Fruit fly (Drosophila melanogaster) whole organism, embryonic: ENCODE data around the gene hfp.

Experiments used
- B-H1 ChIP-seq: fragments of 200-800 bp; sonication (Bioruptor generic); IDR thresholded peaks from 3 replicates; pipeline ENCODE4 v1.3.6; 2022; ENCODE audit warnings: missing biosample characterization, missing genetic modification characterization
- CG10462 ChIP-seq: fragments of 200-800 bp; sonication (Bioruptor generic); optimal IDR thresholded peaks from 2 replicates; lab custom pipeline; 2016; ENCODE audit warnings: missing biosample characterization, missing genetic modification characterization
- CG10565 ChIP-seq: fragments of 200-800 bp; sonication (Bioruptor generic); optimal IDR thresholded peaks from 3 replicates; lab custom pipeline; 2016; ENCODE audit warnings: missing biosample characterization, mild to moderate bottlenecking, missing genetic modification characterization
- CG11723 ChIP-seq: fragments of 200-800 bp; sonication (Bioruptor generic); optimal IDR thresholded peaks from 2 replicates; lab custom pipeline; 2017; ENCODE audit warnings: missing biosample characterization, mild to moderate bottlenecking, missing genetic modification characterization
- CG13775 ChIP-seq: fragments of 200-800 bp; sonication (Bioruptor generic); optimal IDR thresholded peaks from 3 replicates; lab custom pipeline; 2017; ENCODE audit warnings: missing biosample characterization, mild to moderate bottlenecking, missing genetic modification characterization
- CG15479 ChIP-seq: fragments of 200-800 bp; sonication (Bioruptor generic); optimal IDR thresholded peaks from 3 replicates; lab custom pipeline; 2019; ENCODE audit warnings: missing biosample characterization, mild to moderate bottlenecking, missing genetic modification characterization, moderate library complexity
- CG15601 ChIP-seq: fragments of 200-800 bp; sonication (Bioruptor generic); optimal IDR thresholded peaks from 3 replicates; lab custom pipeline; 2019; ENCODE audit warnings: missing biosample characterization, mild to moderate bottlenecking, missing genetic modification characterization, moderate library complexity
- CG16815 ChIP-seq: fragments of 200-800 bp; sonication (Bioruptor generic); optimal IDR thresholded peaks from 3 replicates; lab custom pipeline; 2017; ENCODE audit warnings: missing biosample characterization, mild to moderate bottlenecking, missing genetic modification characterization
- CG1832 ChIP-seq: fragments of 200-800 bp; sonication (Bioruptor generic); optimal IDR thresholded peaks from 2 replicates; lab custom pipeline; 2017; ENCODE audit warnings: missing biosample characterization, mild to moderate bottlenecking, missing genetic modification characterization, inconsistent platforms
- CG2129 ChIP-seq: fragments of 200-800 bp; sonication (Bioruptor generic); IDR thresholded peaks from 2 replicates; pipeline ENCODE4 v1.3.6; 2022; ENCODE audit warnings: missing biosample characterization, missing genetic modification characterization; ENCODE audit not compliant: partially characterized antibody
- CG2678 ChIP-seq: fragments of 200-800 bp; sonication (Bioruptor generic); optimal IDR thresholded peaks from 3 replicates; lab custom pipeline; 2019; ENCODE audit warnings: missing biosample characterization, mild to moderate bottlenecking, missing genetic modification characterization, moderate library complexity
- CG31224 ChIP-seq: fragments of 200-800 bp; sonication (Bioruptor generic); IDR thresholded peaks from 2 replicates; pipeline ENCODE4 v1.3.6; 2022; ENCODE audit warnings: missing biosample characterization, missing genetic modification characterization
- CG42726 ChIP-seq: fragments of 200-800 bp; sonication (Bioruptor generic); IDR thresholded peaks from 2 replicates; pipeline ENCODE4 v1.3.6; 2022; ENCODE audit warnings: missing biosample characterization, missing genetic modification characterization; ENCODE audit not compliant: partially characterized antibody
- CG4282 ChIP-seq: fragments of 200-800 bp; sonication (Bioruptor generic); optimal IDR thresholded peaks from 2 replicates; lab custom pipeline; 2016; ENCODE audit warnings: missing biosample characterization, missing genetic modification characterization
- CG4360 ChIP-seq: fragments of 200-800 bp; sonication (Bioruptor generic); IDR thresholded peaks from 2 replicates; pipeline ENCODE4 v1.3.6; 2022; ENCODE audit warnings: missing biosample characterization, missing genetic modification characterization
- CG43689 ChIP-seq: fragments of 200-800 bp; sonication (Bioruptor generic); IDR thresholded peaks from 2 replicates; pipeline ENCODE4 v1.3.6; 2022; ENCODE audit warnings: missing biosample characterization, missing genetic modification characterization
- CG4854 ChIP-seq: fragments of 200-800 bp; sonication (Bioruptor generic); optimal IDR thresholded peaks from 2 replicates; lab custom pipeline; 2016; ENCODE audit warnings: missing biosample characterization, missing genetic modification characterization, inconsistent platforms
- CG7372 ChIP-seq: fragments of 200-800 bp; sonication (Bioruptor generic); IDR thresholded peaks from 2 replicates; pipeline ENCODE4 v1.3.6; 2022; ENCODE audit warnings: missing biosample characterization, missing genetic modification characterization
- CG7745 ChIP-seq: fragments of 200-800 bp; sonication (Bioruptor generic); optimal IDR thresholded peaks from 2 replicates; lab custom pipeline; 2018; ENCODE audit warnings: missing biosample characterization, mild to moderate bottlenecking, missing genetic modification characterization, moderate library complexity
- CG7839 ChIP-seq: fragments of 200-800 bp; sonication (Bioruptor generic); optimal IDR thresholded peaks from 3 replicates; lab custom pipeline; 2018; ENCODE audit warnings: missing biosample characterization, mild to moderate bottlenecking, missing genetic modification characterization, moderate library complexity
- CG7963 ChIP-seq: fragments of 200-800 bp; sonication (Bioruptor generic); IDR thresholded peaks from 3 replicates; pipeline ENCODE4 v1.3.6; 2022; ENCODE audit warnings: missing biosample characterization, missing genetic modification characterization; ENCODE audit not compliant: partially characterized antibody
- CG8359 ChIP-seq: fragments of 200-800 bp; sonication (Bioruptor generic); optimal IDR thresholded peaks from 2 replicates; lab custom pipeline; 2017; ENCODE audit warnings: missing biosample characterization, mild to moderate bottlenecking, missing genetic modification characterization, borderline replicate concordance
- CoRest ChIP-seq: fragments of 200-800 bp; sonication (Bioruptor generic); optimal IDR thresholded peaks from 3 replicates; lab custom pipeline; 2018; ENCODE audit warnings: missing biosample characterization, mild to moderate bottlenecking, missing genetic modification characterization, moderate library complexity
- Dek ChIP-seq: fragments of 200-800 bp; sonication (Bioruptor generic); optimal IDR thresholded peaks from 3 replicates; lab custom pipeline; 2019; ENCODE audit warnings: missing biosample characterization, mild to moderate bottlenecking, missing genetic modification characterization, moderate library complexity
- Dfd ChIP-seq, 2 experiments: fragments of >200 bp; optimal IDR thresholded peaks; 2 replicates each; lab custom pipeline; 2017; ENCODE audit warnings: missing biosample characterization in 2 of 2, missing genetic modification characterization in 2 of 2
- Ets65A ChIP-seq: fragments of 200-800 bp; sonication (Bioruptor generic); peaks from one replicate; lab custom pipeline; 2016; ENCODE audit warnings: missing biosample characterization, missing genetic modification characterization
- H2.0 ChIP-seq: fragments of 200-800 bp; sonication (Bioruptor generic); IDR thresholded peaks from 2 replicates; pipeline ENCODE4 v1.3.6; 2022; ENCODE audit warnings: missing biosample characterization, missing genetic modification characterization
- HLH4C ChIP-seq: fragments of 200-800 bp; sonication (Bioruptor generic); IDR thresholded peaks from 3 replicates; pipeline ENCODE4 v1.3.6; 2022; ENCODE audit warnings: missing biosample characterization, missing genetic modification characterization; ENCODE audit not compliant: partially characterized antibody
- Jarid2 ChIP-seq: fragments of 200-800 bp; sonication (Bioruptor generic); optimal IDR thresholded peaks from 3 replicates; lab custom pipeline; 2017; ENCODE audit warnings: mild to moderate bottlenecking, missing biosample characterization, missing genetic modification reagents, missing genetic modification characterization
- Kr ChIP-seq: fragments of 200-800 bp; sonication (Bioruptor generic); optimal IDR thresholded peaks from 2 replicates; lab custom pipeline; 2017; ENCODE audit warnings: missing biosample characterization, mild to moderate bottlenecking, missing genetic modification characterization
- Mad ChIP-seq: fragments of 200-800 bp; sonication (Bioruptor generic); optimal IDR thresholded peaks from 2 replicates; lab custom pipeline; 2016; ENCODE audit warnings: missing biosample characterization, missing genetic modification characterization
- Meics ChIP-seq: fragments of 200-800 bp; sonication (Bioruptor generic); optimal IDR thresholded peaks from 2 replicates; lab custom pipeline; 2017; ENCODE audit warnings: missing biosample characterization, mild to moderate bottlenecking, missing genetic modification characterization
- NC2β ChIP-seq: fragments of 200-800 bp; sonication (Bioruptor generic); optimal IDR thresholded peaks from 2 replicates; lab custom pipeline; 2016; ENCODE audit warnings: missing biosample characterization, missing genetic modification characterization
- Sin3A ChIP-seq: fragments of >200 bp; optimal IDR thresholded peaks from 2 replicates; lab custom pipeline; 2018
- ato ChIP-seq: fragments of 200-800 bp; sonication (Bioruptor generic); IDR thresholded peaks from 2 replicates; pipeline ENCODE4 v1.3.6; 2022; ENCODE audit warnings: missing biosample characterization, missing genetic modification characterization; ENCODE audit not compliant: partially characterized antibody
- bsh ChIP-seq, 2 experiments: fragments of 200-800 bp; sonication (Bioruptor generic); optimal IDR thresholded peaks; 2 replicates each; lab custom pipeline; 2017 to 2018; ENCODE audit warnings: mild to moderate bottlenecking in 2 of 2, missing biosample characterization in 2 of 2, missing genetic modification characterization in 2 of 2, moderate library complexity in 1 of 2
- caup ChIP-seq: fragments of 200-800 bp; sonication (Bioruptor generic); optimal IDR thresholded peaks from 3 replicates; lab custom pipeline; 2017; ENCODE audit warnings: missing biosample characterization, mild to moderate bottlenecking, missing genetic modification characterization, moderate library complexity; ENCODE audit not compliant: severe bottlenecking
- eyg ChIP-seq: fragments of 200-800 bp; sonication (Bioruptor generic); optimal IDR thresholded peaks from 3 replicates; lab custom pipeline; 2016; ENCODE audit warnings: missing biosample characterization, missing genetic modification characterization
- gfzf ChIP-seq: fragments of 200-800 bp; sonication (Bioruptor generic); optimal IDR thresholded peaks from 2 replicates; lab custom pipeline; 2016; ENCODE audit warnings: missing biosample characterization, mild to moderate bottlenecking, missing genetic modification characterization, moderate library complexity
- gt ChIP-seq: fragments of 200-800 bp; sonication (Bioruptor generic); IDR thresholded peaks from 2 replicates; pipeline ENCODE4 v1.3.6; 2022; ENCODE audit warnings: missing biosample characterization, missing genetic modification characterization
- hbn ChIP-seq: fragments of 200-800 bp; sonication (Bioruptor generic); IDR thresholded peaks from 2 replicates; pipeline ENCODE4 v1.3.6; 2022; ENCODE audit warnings: missing biosample characterization, missing genetic modification characterization; ENCODE audit not compliant: partially characterized antibody
- luna ChIP-seq: fragments of 200-800 bp; sonication (Bioruptor generic); optimal IDR thresholded peaks from 2 replicates; lab custom pipeline; 2016; ENCODE audit warnings: missing biosample characterization, missing genetic modification characterization
- nau ChIP-seq: fragments of 200-800 bp; sonication (Bioruptor generic); optimal IDR thresholded peaks from 3 replicates; lab custom pipeline; 2017; ENCODE audit warnings: missing biosample characterization, mild to moderate bottlenecking, missing genetic modification characterization, missing genetic modification reagents
- pros ChIP-seq: fragments of 200-800 bp; sonication (Bioruptor generic); optimal IDR thresholded peaks from 3 replicates; lab custom pipeline; 2019; ENCODE audit warnings: missing biosample characterization, mild to moderate bottlenecking, missing genetic modification characterization, moderate library complexity
- psq ChIP-seq: fragments of 200-800 bp; sonication (Bioruptor generic); optimal IDR thresholded peaks from 2 replicates; lab custom pipeline; 2017; ENCODE audit warnings: missing biosample characterization, missing genetic modification characterization
- run ChIP-seq: fragments of 200-800 bp; sonication (Bioruptor generic); optimal IDR thresholded peaks from 3 replicates; lab custom pipeline; 2018; ENCODE audit warnings: missing biosample characterization, mild to moderate bottlenecking, missing genetic modification characterization
- sug ChIP-seq: fragments of 200-800 bp; optimal IDR thresholded peaks from 2 replicates; lab custom pipeline; 2019; ENCODE audit warnings: missing biosample characterization, mild to moderate bottlenecking, missing genetic modification characterization, moderate library complexity
- trh ChIP-seq: fragments of 200-800 bp; sonication (Bioruptor generic); optimal IDR thresholded peaks from 2 replicates; lab custom pipeline; 2016; ENCODE audit warnings: missing biosample characterization, missing genetic modification characterization
- wdn ChIP-seq: fragments of 200-800 bp; sonication (Bioruptor generic); IDR thresholded peaks from 2 replicates; pipeline ENCODE4 v1.3.6; 2022; ENCODE audit warnings: missing biosample characterization, missing genetic modification characterization

Gene hfp

DNA sequence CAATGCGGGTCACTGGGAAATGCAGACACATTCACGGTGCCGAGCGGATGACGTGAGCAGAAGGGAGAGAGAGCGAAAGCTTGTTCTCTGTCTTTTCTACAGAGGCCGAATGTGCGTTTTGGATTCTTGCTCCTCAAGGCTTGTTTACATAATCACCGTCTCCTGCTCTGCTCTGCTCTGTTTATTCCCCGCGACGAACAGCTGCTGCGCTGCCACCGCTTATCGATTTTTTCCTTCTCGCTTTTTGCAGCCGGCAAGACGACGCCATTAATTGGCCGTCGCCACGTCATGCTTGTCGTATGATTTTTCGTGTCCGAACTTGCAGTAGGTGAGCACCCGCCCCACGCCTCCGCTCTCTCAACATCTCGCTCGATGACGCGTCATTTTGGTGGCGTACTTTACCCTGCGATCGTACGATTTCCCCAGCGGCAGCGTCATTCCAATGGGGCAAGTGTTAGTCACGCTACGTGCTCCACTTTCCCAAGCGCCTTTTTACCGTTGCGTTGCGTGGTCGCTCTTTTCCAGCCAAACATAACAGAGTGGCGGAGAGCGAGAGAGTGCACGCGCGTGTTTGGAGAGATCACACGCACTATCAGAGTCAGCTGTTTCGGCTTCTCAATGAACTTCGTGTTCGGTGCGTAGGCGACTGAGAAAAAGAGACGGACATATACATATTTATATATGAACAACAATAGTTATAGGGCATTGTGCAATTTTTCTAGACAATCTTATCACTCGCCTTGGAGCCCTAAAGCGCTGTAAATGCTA is 44.1 kb upstream of the hfp start (continued):
- no peak for TF ChIP-seq run (tag; lab: Kevin White, UChicago)
- no peak for TF ChIP-seq B-H1 (GFP tag; lab: Robert Waterston, UW)
- TF ChIP-seq CG8359 (GFP tag; lab: Kevin White, UChicago) = no peak
- TF ChIP-seq Dfd (GFP tag; optimal IDR thresholded peaks at IDR 0.05; lab: Kevin White, UChicago) = no peak
- no peak for TF ChIP-seq CG16815 (GFP tag; lab: Kevin White, UChicago)
- TF ChIP-seq CG10462 (GFP tag; lab: Kevin White, UChicago) = peak; percentile 18
- TF ChIP-seq CG7372 = no peak
- no peak for TF ChIP-seq CG4854
- TF ChIP-seq Mad (GFP tag; lab: Kevin White, UChicago) = no peak
- no peak for TF ChIP-seq trh
- TF ChIP-seq CG4360 (GFP tag; lab: Robert Waterston, UW) = 0 out of 2 replicates have a peak, but pooled peaks have one; percentile 22
- TF ChIP-seq CG7963 (GFP tag; lab: Robert Waterston, UW) = no peak
- peak; percentile 52 for TF ChIP-seq CG15479 (GFP tag; lab: Kevin White, UChicago)
- no peak for TF ChIP-seq ato
- no peak for TF ChIP-seq psq (GFP tag; lab: Kevin White, UChicago)
- TF ChIP-seq CG13775 (GFP tag; lab: Kevin White, UChicago) = no peak
- TF ChIP-seq bsh (GFP tag; optimal IDR thresholded peaks at IDR 0.05; lab: Kevin White, UChicago) = peak in 1 of 2 experiments; percentile 47
- TF ChIP-seq CG11723 (GFP tag; lab: Kevin White, UChicago) = no peak
- TF ChIP-seq CG10565 (GFP tag; lab: Kevin White, UChicago) = no peak
- no peak for TF ChIP-seq hbn (GFP tag; lab: Robert Waterston, UW)
- no peak for TF ChIP-seq H2.0 (GFP tag; lab: Robert Waterston, UW)
- TF ChIP-seq CG43689 (GFP tag; lab: Robert Waterston, UW) = no peak
- no peak for TF ChIP-seq CG42726 (GFP tag; lab: Robert Waterston, UW)
- TF ChIP-seq CG2678 = peak; percentile 0
- TF ChIP-seq CG15601 = no peak
- no peak for TF ChIP-seq Dek (tag; lab: Kevin White, UChicago)
- TF ChIP-seq gt (GFP tag; lab: Robert Waterston, UW) = no peak
- TF ChIP-seq CG4282 (GFP tag; lab: Kevin White, UChicago) = no peak
- no peak for TF ChIP-seq NC2β (GFP tag; lab: Kevin White, UChicago)
- peak; percentile 70 for TF ChIP-seq Ets65A (GFP tag; lab: Kevin White, UChicago)
- TF ChIP-seq luna = no peak
- TF ChIP-seq HLH4C (GFP tag; lab: Robert Waterston, UW) = no peak
- TF ChIP-seq pros (GFP tag; lab: Kevin White, UChicago) = peak; percentile 79
- TF ChIP-seq caup (GFP tag; lab: Kevin White, UChicago) = no peak
- peak; percentile 11 for TF ChIP-seq CG1832 (GFP tag; lab: Kevin White, UChicago)
- no peak for TF ChIP-seq eyg
- TF ChIP-seq nau (GFP tag; lab: Kevin White, UChicago) = no peak
- TF ChIP-seq sug = peak; percentile 5
- no peak for TF ChIP-seq CG2129 (GFP tag; lab: Robert Waterston, UW)
- no peak for TF ChIP-seq Sin3A (lab: Kevin White, UChicago)
- peak; percentile 40 for TF ChIP-seq Meics (GFP tag; lab: Kevin White, UChicago)
- TF ChIP-seq CG7839 = no peak
- no peak for TF ChIP-seq Jarid2 (GFP tag; lab: Kevin White, UChicago)
- no peak for TF ChIP-seq CoRest
- TF ChIP-seq wdn (GFP tag; lab: Robert Waterston, UW) = no peak
- no peak for TF ChIP-seq CG31224 (GFP tag; lab: Robert Waterston, UW)
- TF ChIP-seq CG7745 (tag; lab: Kevin White, UChicago) = no peak
- TF ChIP-seq Kr (GFP tag; lab: Kevin White, UChicago) = no peak
- TF ChIP-seq gfzf (GFP tag; lab: Kevin White, UChicago) = no peak
